Fruit fly (Drosophila melanogaster) whole organism, larva: Measurements from ENCODE around the gene GATAd.

Source experiments
- noc ChIP-seq: fragments of 200-800 bp; sonication (Bioruptor generic); optimal IDR thresholded peaks from 3 replicates; lab custom pipeline; 2019; ENCODE audit warnings: missing biosample characterization, mild to moderate bottlenecking, missing genetic modification characterization, moderate library complexity

GATAd gene

dm6 chr2L:10381890-10382450, 48.4 kb downstream of the GATAd start, which contains the start of gene CG5096:
Gene CG5096, plus strand, starts transcription at chr2L:10382263.
- peak; percentile 97 for TF ChIP-seq noc (tag; lab: Kevin White, UChicago)

dm6 chr2L:10386208-10386805, 52.8 kb downstream of the GATAd start, which contains the start of the genes Cdk1 and mRpS7:
Gene Cdk1, minus strand, starts transcription at chr2L:10386262.
Gene mRpS7, plus strand, starts transcription at chr2L:10386662.
- peak; percentile 53 for TF ChIP-seq noc (tag; lab: Kevin White, UChicago)

dm6 chr2L:10386824-10387223, 53.3 kb downstream of the GATAd start:
- no peak for TF ChIP-seq noc (tag; lab: Kevin White, UChicago)

- peak; percentile 31 for TF ChIP-seq noc (tag; lab: Kevin White, UChicago)
These were observed 54.6 kb downstream of the GATAd start, which contains the start of gene da for dm6 chr2L:10387869-10388726. Gene da, plus strand, starts transcription at chr2L:10388105.
